Worm (Caenorhabditis elegans) whole organism, midembryonic: ENCODE results near the gene H28G03.3.

Experiments
- T22C8.4 ChIP-seq: fragments of 200-800 bp; sonication (Bioruptor generic); IDR thresholded peaks from 2 replicates; pipeline ENCODE4 v1.3.6; 2022; ENCODE audit warnings: missing genetic modification characterization, missing compliant biosample characterization
- flt-1 ChIP-seq: fragments of 200-800 bp; sonication (Bioruptor generic); IDR thresholded peaks from 2 replicates; pipeline ENCODE4 v1.3.6; 2022; ENCODE audit warnings: missing genetic modification characterization, missing compliant biosample characterization
- tab-1 ChIP-seq: fragments of 200-800 bp; sonication (Bioruptor generic); IDR thresholded peaks from 2 replicates; pipeline ENCODE4 v1.3.6; 2022; ENCODE audit warnings: missing genetic modification characterization, missing compliant biosample characterization
- ztf-29 ChIP-seq: fragments of 200-800 bp; sonication (Bioruptor generic); IDR thresholded peaks from 2 replicates; pipeline ENCODE4 v1.3.6; 2022; ENCODE audit warnings: missing genetic modification reagents, missing genetic modification characterization, missing compliant biosample characterization

DNA sequence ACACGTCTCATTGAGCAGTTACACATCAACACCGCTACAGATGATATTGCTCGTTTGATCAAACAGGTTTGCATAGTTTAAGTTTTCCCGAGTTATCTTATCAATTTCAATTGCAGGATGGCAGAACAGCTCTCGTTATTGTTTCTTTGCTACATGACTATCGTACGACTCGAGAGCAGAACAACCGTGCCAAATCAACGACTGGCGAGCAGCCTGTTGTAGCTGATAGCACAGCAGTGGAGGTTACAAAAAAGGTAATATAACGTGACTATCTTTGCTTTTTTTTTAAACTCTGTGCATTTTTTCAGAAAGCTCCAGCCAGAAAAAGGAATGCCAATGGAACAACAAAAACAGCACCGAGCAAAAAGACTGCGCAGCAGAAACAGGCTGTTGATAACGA is 23.8 kb downstream of the H28G03.3 start:
- TF ChIP-seq ztf-29 (GFP tag; lab: Robert Waterston, UW) (no peak), T22C8.4 (GFP tag; lab: Robert Waterston, UW) (no peak), flt-1 (GFP tag; lab: Robert Waterston, UW) (no peak), tab-1 (GFP tag; lab: Robert Waterston, UW) (no peak)
